Fruit fly (Drosophila melanogaster): ENCODE data around the gene CG14864.

CG14864 gene

dm6 chr3R:15242186-15243045 lies 25.9 kb downstream of the CG14864 start, which contains the start of the genes tefu and Hsc70-4 (continued):
- TF ChIP-seq CG31224 (GFP tag; IDR thresholded peaks at IDR 0.05) (peak; percentile 53; the same call in 1 of the 2 replicates), stc (GFP tag; IDR thresholded peaks at IDR 0.05) (0 out of 2 replicates have a peak, but pooled peaks have one; percentile 29), sc (optimal IDR thresholded peaks at IDR 0.05) (no peak), sc (GFP tag; optimal IDR thresholded peaks at IDR 0.05) (peak; percentile 2), onecut (GFP tag; IDR thresholded peaks at IDR 0.05) (peak; percentile 85), CG7928 (GFP tag; optimal IDR thresholded peaks at IDR 0.05) (peak; percentile 75), CG10979 (tag; optimal IDR thresholded peaks at IDR 0.05) (peak; percentile 57), odd (GFP tag; optimal IDR thresholded peaks at IDR 0.05) (peak; percentile 31), Lhr (GFP tag; optimal IDR thresholded peaks at IDR 0.05) (peak; percentile 95), C15 (GFP tag; IDR thresholded peaks at IDR 0.05) (peak; percentile 55; the same call in 1 of the 3 replicates), Hey (tag; optimal IDR thresholded peaks at IDR 0.05) (no peak), dmrt11E (tag; optimal IDR thresholded peaks at IDR 0.05) (peak; percentile 73), dpn (GFP tag; optimal IDR thresholded peaks at IDR 0.05) (peak; percentile 79 to 83), Dip2 (GFP tag; IDR thresholded peaks at IDR 0.05) (0 out of 2 replicates have a peak, but pooled peaks have one; percentile 28), CG8944 (GFP tag; optimal IDR thresholded peaks at IDR 0.05) (peak; percentile 48), CG33213 (GFP tag; optimal IDR thresholded peaks at IDR 0.05) (peak; percentile 55), CG12104 (GFP tag; optimal IDR thresholded peaks at IDR 0.05) (peak; percentile 71), Med (GFP tag) (peak; percentile 94), Nf-YC (tag; optimal IDR thresholded peaks at IDR 0.05) (peak; percentile 30), nau (GFP tag; optimal IDR thresholded peaks at IDR 0.05) (no peak), lbe (GFP tag; optimal IDR thresholded peaks at IDR 0.05) (no peak), CG13296 (GFP tag; optimal IDR thresholded peaks at IDR 0.05) (peak; percentile 58), dm (GFP tag; optimal IDR thresholded peaks at IDR 0.05) (peak; percentile 61), Side (GFP tag; optimal IDR thresholded peaks at IDR 0.05) (peak; percentile 14), ranshi (GFP tag; IDR thresholded peaks at IDR 0.05) (peak; percentile 89), bigmax (GFP tag; optimal IDR thresholded peaks at IDR 0.05) (no peak), CG12391 (tag; optimal IDR thresholded peaks at IDR 0.05) (peak; percentile 86), ind (GFP tag; optimal IDR thresholded peaks at IDR 0.05) (peak; percentile 86), gfzf (GFP tag; optimal IDR thresholded peaks at IDR 0.05) (peak; percentile 96), yki (optimal IDR thresholded peaks at IDR 0.05) (no peak), row (GFP tag; IDR thresholded peaks at IDR 0.05) (peak; percentile 93), crc (GFP tag; optimal IDR thresholded peaks at IDR 0.05) (peak; percentile 8), chif (GFP tag; optimal IDR thresholded peaks at IDR 0.05) (peak in 1 of 2 experiments; percentile 83), CG8388 (GFP tag; optimal IDR thresholded peaks at IDR 0.05) (peak; percentile 50), Opbp (GFP tag; IDR thresholded peaks at IDR 0.05; ENCODE audit: partially characterized antibody) (peak; percentile 43; the same call in 2 of the 3 replicates), Nf-YA (GFP tag; IDR thresholded peaks at IDR 0.05) (peak; percentile 52; the same call in 1 of the 2 replicates), ash1 (GFP tag; optimal IDR thresholded peaks at IDR 0.05) (no peak), PHDP (tag; optimal IDR thresholded peaks at IDR 0.05) (peak; percentile 56), Antp (GFP tag; optimal IDR thresholded peaks at IDR 0.05) (peak; percentile 69), zfh2 (GFP tag; optimal IDR thresholded peaks at IDR 0.05) (peak; percentile 81), CG9797 (GFP tag; optimal IDR thresholded peaks at IDR 0.05) (peak; percentile 96), kah (GFP tag; optimal IDR thresholded peaks at IDR 0.05) (peak; percentile 45), CG10366 (GFP tag; IDR thresholded peaks at IDR 0.05) (peak; percentile 74), HHEX (GFP tag; optimal IDR thresholded peaks at IDR 0.05) (peak; percentile 52), gce (GFP tag; IDR thresholded peaks at IDR 0.05) (peak; percentile 50; the same call in 1 of the 3 replicates), zen2 (GFP tag; IDR thresholded peaks at IDR 0.05; ENCODE audit: partially characterized antibody) (no peak), ATbp (GFP tag; optimal IDR thresholded peaks at IDR 0.05) (peak; percentile 31), Atf3 (GFP tag; optimal IDR thresholded peaks at IDR 0.05) (peak; percentile 71), Rfx (GFP tag; IDR thresholded peaks at IDR 0.05) (peak; percentile 88)

Measured in whole organism, embryonic.